Worm (Caenorhabditis elegans): ENCODE data around the gene C09E7.11.

DNA sequence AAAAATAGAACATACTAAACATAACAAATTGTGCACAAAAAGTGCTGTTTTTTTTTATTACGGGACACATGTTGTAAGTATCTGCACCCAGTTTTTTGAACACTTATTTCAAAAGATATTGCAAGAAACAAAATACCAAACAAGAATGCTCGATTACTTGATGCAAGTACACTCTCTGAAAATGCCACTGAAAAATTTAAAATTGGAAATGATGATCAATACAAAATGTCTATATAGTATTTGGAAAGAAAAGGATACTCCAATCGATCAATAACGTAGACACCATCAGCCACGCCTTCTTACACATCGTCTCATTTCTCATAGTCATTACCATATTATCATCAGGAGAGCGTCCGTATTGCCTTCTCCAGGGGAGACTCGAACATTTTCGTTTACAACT is 33.0 kb upstream of the C09E7.11 start, which contains the start of gene sdz-15:
- TF ChIP-seq him-1 (tag; optimal IDR thresholded peaks at IDR 0.05), result no peak
- TF ChIP-seq dao-5 (tag; optimal IDR thresholded peaks at IDR 0.05), result no peak
- no peak for TF ChIP-seq W03F9.2 (tag; optimal IDR thresholded peaks at IDR 0.05)

Measured in whole organism, L4/young adult.